In genomic region chr3L:14190625-14191475, dm6 we compare ENCODE assay signal across 2 fruit fly cellular contexts.
TF ChIP-seq lines count a peak whose summit lies in the region.

nuf (plus strand) TSS chr3L:14190870.

TF ChIP-seq in whole organism, embryonic, 481 proteins besides CTCF, POLR2A, EP300 and RAD21 (continued from another document and continues in another):
- peak; percentile 39 for TF ChIP-seq CG12219 (GFP tag; optimal IDR thresholded peaks at IDR 0.05; lab: Kevin White, UChicago)
- peak; percentile 90 for TF ChIP-seq HLHmδ (GFP tag; optimal IDR thresholded peaks at IDR 0.05; lab: Kevin White, UChicago)
- TF ChIP-seq gsb-n (tag; optimal IDR thresholded peaks at IDR 0.05; lab: Kevin White, UChicago) = peak; percentile 16
- TF ChIP-seq sd (tag; optimal IDR thresholded peaks at IDR 0.05; lab: Kevin White, UChicago) = no peak
- TF ChIP-seq phol (tag; optimal IDR thresholded peaks at IDR 0.05; lab: Kevin White, UChicago) = no peak
- no peak for TF ChIP-seq Spps (tag; optimal IDR thresholded peaks at IDR 0.05; lab: Kevin White, UChicago)
- TF ChIP-seq CG15479 (GFP tag; optimal IDR thresholded peaks at IDR 0.05; lab: Kevin White, UChicago) = peak; percentile 85
- TF ChIP-seq E2f2 (GFP tag; IDR thresholded peaks at IDR 0.05; lab: Robert Waterston, UW) = no peak; the same call in 1 of the 2 replicates
- TF ChIP-seq abd-A (tag; optimal IDR thresholded peaks at IDR 0.05; lab: Kevin White, UChicago) = no peak
- TF ChIP-seq CG8290 (GFP tag; optimal IDR thresholded peaks at IDR 0.05; lab: Kevin White, UChicago) = no peak
- TF ChIP-seq CG8290 (tag; optimal IDR thresholded peaks at IDR 0.05; lab: Kevin White, UChicago) = peak; percentile 0 to 72
- no peak for TF ChIP-seq CG7372 (GFP tag; IDR thresholded peaks at IDR 0.05; lab: Robert Waterston, UW)
- TF ChIP-seq CG10543 (GFP tag; optimal IDR thresholded peaks at IDR 0.05; lab: Kevin White, UChicago) = peak; percentile 87
- TF ChIP-seq Hr3 (GFP tag; optimal IDR thresholded peaks at IDR 0.05; lab: Kevin White, UChicago) = no peak
- no peak for TF ChIP-seq en (GFP tag; optimal IDR thresholded peaks at IDR 0.05; lab: Kevin White, UChicago)
- peak; percentile 93 for TF ChIP-seq CG34376 (GFP tag; optimal IDR thresholded peaks at IDR 0.05; lab: Kevin White, UChicago)
- no peak for TF ChIP-seq prd (optimal IDR thresholded peaks at IDR 0.05; lab: Kevin White, UChicago)
- peak; percentile 10; the same call in 1 of the 3 replicates for TF ChIP-seq prd (GFP tag; IDR thresholded peaks at IDR 0.05; lab: Robert Waterston, UW)
- no peak for TF ChIP-seq CG13624 (GFP tag; optimal IDR thresholded peaks at IDR 0.05; lab: Kevin White, UChicago)
- TF ChIP-seq yki (optimal IDR thresholded peaks at IDR 0.05; lab: Kevin White, UChicago) = no peak
- TF ChIP-seq CG2202 (tag; optimal IDR thresholded peaks at IDR 0.05; lab: Kevin White, UChicago) = peak; percentile 25
- no peak for TF ChIP-seq CG11093 (GFP tag; IDR thresholded peaks at IDR 0.05; lab: Robert Waterston, UW)
- TF ChIP-seq danr (GFP tag; IDR thresholded peaks at IDR 0.05; lab: Robert Waterston, UW) = no peak
- no peak for TF ChIP-seq CG18476 (GFP tag; optimal IDR thresholded peaks at IDR 0.05; lab: Kevin White, UChicago)
- TF ChIP-seq Nf-YA (GFP tag; IDR thresholded peaks at IDR 0.05; lab: Robert Waterston, UW) = no peak; the same call in 1 of the 2 replicates
- no peak for TF ChIP-seq CG30431 (GFP tag; optimal IDR thresholded peaks at IDR 0.05; lab: Kevin White, UChicago)
- TF ChIP-seq kay (GFP tag; optimal IDR thresholded peaks at IDR 0.05; lab: Kevin White, UChicago) = no peak
- no peak for TF ChIP-seq Mrtf (GFP tag; IDR thresholded peaks at IDR 0.05; lab: Robert Waterston, UW)
- TF ChIP-seq aop (GFP tag; IDR thresholded peaks at IDR 0.05; lab: Robert Waterston, UW) = peak; percentile 34; the same call in 1 of the 2 replicates
- no peak for TF ChIP-seq sima (GFP tag; optimal IDR thresholded peaks at IDR 0.05; lab: Kevin White, UChicago)
- TF ChIP-seq onecut (GFP tag; IDR thresholded peaks at IDR 0.05; lab: Robert Waterston, UW) = peak; percentile 54
- TF ChIP-seq exex (tag; optimal IDR thresholded peaks at IDR 0.05; lab: Kevin White, UChicago) = no peak
- TF ChIP-seq pan (optimal IDR thresholded peaks at IDR 0.05; lab: Kevin White, UChicago) = no peak
- peak in 1 of 2 experiments; percentile 73 for TF ChIP-seq pan (GFP tag; optimal IDR thresholded peaks at IDR 0.05 in 1 of 2, IDR thresholded peaks at IDR 0.05 in 1 of 2)
- TF ChIP-seq odd (GFP tag; optimal IDR thresholded peaks at IDR 0.05; lab: Kevin White, UChicago) = peak; percentile 56
- TF ChIP-seq CG31365 (tag; optimal IDR thresholded peaks at IDR 0.05; lab: Kevin White, UChicago) = peak; percentile 57
- no peak for TF ChIP-seq Trl (optimal IDR thresholded peaks at IDR 0.05; lab: Kevin White, UChicago)
- peak; percentile 16 for TF ChIP-seq Trl (GFP tag; optimal IDR thresholded peaks at IDR 0.05; lab: Kevin White, UChicago)
- TF ChIP-seq Deaf1 (tag; optimal IDR thresholded peaks at IDR 0.05; lab: Kevin White, UChicago) = peak; percentile 41
- no peak for TF ChIP-seq pum (GFP tag; optimal IDR thresholded peaks at IDR 0.05; lab: Kevin White, UChicago)
- peak; percentile 42 for TF ChIP-seq B-H2 (GFP tag; optimal IDR thresholded peaks at IDR 0.05; lab: Kevin White, UChicago)
- TF ChIP-seq gcm (GFP tag; optimal IDR thresholded peaks at IDR 0.05; lab: Kevin White, UChicago) = peak; percentile 9
- TF ChIP-seq pfk (GFP tag; optimal IDR thresholded peaks at IDR 0.05; lab: Kevin White, UChicago) = peak; percentile 60
- peak; percentile 46 for TF ChIP-seq HmgZ (tag; optimal IDR thresholded peaks at IDR 0.05; lab: Kevin White, UChicago)
- peak; percentile 1 for TF ChIP-seq CG13424 (tag; optimal IDR thresholded peaks at IDR 0.05; lab: Kevin White, UChicago)
- peak; percentile 63 for TF ChIP-seq lab (GFP tag; optimal IDR thresholded peaks at IDR 0.05; lab: Kevin White, UChicago)
- TF ChIP-seq unpg (GFP tag; optimal IDR thresholded peaks at IDR 0.05; lab: Kevin White, UChicago) = peak; percentile 44
- peak; percentile 31 for TF ChIP-seq CG17912 (GFP tag; optimal IDR thresholded peaks at IDR 0.05; lab: Kevin White, UChicago)
- TF ChIP-seq so (GFP tag; IDR thresholded peaks at IDR 0.05; lab: Robert Waterston, UW) = peak; percentile 20; the same call in 1 of the 3 replicates
- no peak for TF ChIP-seq jumu (GFP tag; optimal IDR thresholded peaks at IDR 0.05; lab: Kevin White, UChicago)
- no peak for TF ChIP-seq Dek (tag; optimal IDR thresholded peaks at IDR 0.05; lab: Kevin White, UChicago)
- 0 out of 2 replicates have a peak, but pooled peaks have one; percentile 12 for TF ChIP-seq Ada2b (GFP tag; IDR thresholded peaks at IDR 0.05; lab: Robert Waterston, UW)
- no peak for TF ChIP-seq croc (GFP tag; conservative IDR thresholded peaks at IDR 0.05; lab: Robert Waterston, UW)
- no peak for TF ChIP-seq ftz-f1 (GFP tag; optimal IDR thresholded peaks at IDR 0.05; lab: Kevin White, UChicago)
- no peak for TF ChIP-seq C15 (GFP tag; IDR thresholded peaks at IDR 0.05; lab: Robert Waterston, UW)
- TF ChIP-seq CG9727 (GFP tag; optimal IDR thresholded peaks at IDR 0.05; lab: Kevin White, UChicago) = peak; percentile 49
- TF ChIP-seq Hr51 (GFP tag; optimal IDR thresholded peaks at IDR 0.05; lab: Kevin White, UChicago) = peak in 1 of 2 experiments; percentile 11
- peak; percentile 53 for TF ChIP-seq nau (GFP tag; optimal IDR thresholded peaks at IDR 0.05; lab: Kevin White, UChicago)
- TF ChIP-seq TFAM (GFP tag; optimal IDR thresholded peaks at IDR 0.05; lab: Kevin White, UChicago) = no peak
- TF ChIP-seq Doc3 (GFP tag; IDR thresholded peaks at IDR 0.05; lab: Robert Waterston, UW; ENCODE audit: partially characterized antibody) = no peak
- peak; percentile 18 for TF ChIP-seq CG18764 (GFP tag; optimal IDR thresholded peaks at IDR 0.05; lab: Kevin White, UChicago)
- TF ChIP-seq CG11560 (tag; IDR thresholded peaks at IDR 0.05; lab: Robert Waterston, UW) = no peak
- TF ChIP-seq toy (GFP tag; IDR thresholded peaks at IDR 0.05; lab: Robert Waterston, UW) = peak; percentile 33; the same call in 1 of the 2 replicates
- no peak for TF ChIP-seq H2.0 (GFP tag; IDR thresholded peaks at IDR 0.05; lab: Robert Waterston, UW)
- peak; percentile 83 for TF ChIP-seq CG6765 (GFP tag; optimal IDR thresholded peaks at IDR 0.05; lab: Kevin White, UChicago)
- TF ChIP-seq gsb (GFP tag; IDR thresholded peaks at IDR 0.05; lab: Robert Waterston, UW) = no peak
- TF ChIP-seq Rx (GFP tag; IDR thresholded peaks at IDR 0.05; lab: Robert Waterston, UW) = no peak

TF ChIP-seq in whole organism, prepupa, 60 proteins besides CTCF, POLR2A, EP300 and RAD21 (continued from another document):
- peak; percentile 80 for TF ChIP-seq CG3919 (GFP tag; optimal IDR thresholded peaks at IDR 0.05; lab: Kevin White, UChicago)
- peak; percentile 34 for TF ChIP-seq Sox14 (GFP tag; optimal IDR thresholded peaks at IDR 0.05; lab: Kevin White, UChicago)
- no peak for TF ChIP-seq CG32006 (GFP tag; optimal IDR thresholded peaks at IDR 0.05; lab: Kevin White, UChicago)
- TF ChIP-seq Ets96B (tag; optimal IDR thresholded peaks at IDR 0.05; lab: Kevin White, UChicago) = no peak
- TF ChIP-seq CG8319 (GFP tag; optimal IDR thresholded peaks at IDR 0.05; lab: Kevin White, UChicago) = no peak
- TF ChIP-seq Hr4 (GFP tag; optimal IDR thresholded peaks at IDR 0.05; lab: Kevin White, UChicago) = no peak
- peak; percentile 89 for TF ChIP-seq CG6854 (GFP tag; optimal IDR thresholded peaks at IDR 0.05; lab: Kevin White, UChicago)
- TF ChIP-seq Eip78C (GFP tag; lab: Kevin White, UChicago) = peak; percentile 70
- TF ChIP-seq CG11902 (GFP tag; optimal IDR thresholded peaks at IDR 0.05; lab: Kevin White, UChicago) = no peak
- no peak for TF ChIP-seq achi (GFP tag; optimal IDR thresholded peaks at IDR 0.05; lab: Kevin White, UChicago)
- TF ChIP-seq fd85E (GFP tag; optimal IDR thresholded peaks at IDR 0.05; lab: Kevin White, UChicago) = peak; percentile 33
- TF ChIP-seq Smox (GFP tag; optimal IDR thresholded peaks at IDR 0.05; lab: Kevin White, UChicago) = peak; percentile 2
- TF ChIP-seq CG4318 (GFP tag; optimal IDR thresholded peaks at IDR 0.05; lab: Kevin White, UChicago) = no peak
- TF ChIP-seq dsx (GFP tag; optimal IDR thresholded peaks at IDR 0.05; lab: Kevin White, UChicago; ENCODE audit: poor library complexity, severe bottlenecking) = no peak
- TF ChIP-seq esn (GFP tag; optimal IDR thresholded peaks at IDR 0.05; lab: Kevin White, UChicago) = peak; percentile 44
- no peak for TF ChIP-seq pdm3 (GFP tag; optimal IDR thresholded peaks at IDR 0.05; lab: Kevin White, UChicago)
- no peak for TF ChIP-seq fkh (GFP tag; optimal IDR thresholded peaks at IDR 0.05; lab: Kevin White, UChicago)
- no peak for TF ChIP-seq Lpt (GFP tag; optimal IDR thresholded peaks at IDR 0.05; lab: Kevin White, UChicago)
- no peak for TF ChIP-seq CG6792 (GFP tag; optimal IDR thresholded peaks at IDR 0.05; lab: Kevin White, UChicago)
- no peak for TF ChIP-seq CG8632 (GFP tag; optimal IDR thresholded peaks at IDR 0.05; lab: Kevin White, UChicago)
- TF ChIP-seq OdsH (GFP tag; optimal IDR thresholded peaks at IDR 0.05; lab: Kevin White, UChicago) = no peak
- TF ChIP-seq CG6276 (GFP tag; optimal IDR thresholded peaks at IDR 0.05; lab: Kevin White, UChicago) = peak; percentile 37
- no peak for TF ChIP-seq fd59A (GFP tag; optimal IDR thresholded peaks at IDR 0.05; lab: Kevin White, UChicago)
- TF ChIP-seq Ets21C (GFP tag; optimal IDR thresholded peaks at IDR 0.05; lab: Kevin White, UChicago) = no peak
- TF ChIP-seq Hr39 (GFP tag; optimal IDR thresholded peaks at IDR 0.05; lab: Kevin White, UChicago) = no peak
- no peak for TF ChIP-seq CG31627 (GFP tag; optimal IDR thresholded peaks at IDR 0.05; lab: Kevin White, UChicago)
- no peak for TF ChIP-seq Hr38 (GFP tag; optimal IDR thresholded peaks at IDR 0.05; lab: Kevin White, UChicago)
- no peak for TF ChIP-seq Gug (GFP tag; IDR thresholded peaks at IDR 0.05; lab: Robert Waterston, UW)
- TF ChIP-seq CG16779 (tag; optimal IDR thresholded peaks at IDR 0.05; lab: Kevin White, UChicago) = peak; percentile 0
- peak; percentile 57 for TF ChIP-seq topi (GFP tag; optimal IDR thresholded peaks at IDR 0.05; lab: Kevin White, UChicago)
- TF ChIP-seq svp (GFP tag; lab: Kevin White, UChicago) = no peak
- no peak for TF ChIP-seq Blimp-1 (GFP tag; optimal IDR thresholded peaks at IDR 0.05; lab: Kevin White, UChicago)
- TF ChIP-seq CG6163 (GFP tag; IDR thresholded peaks at IDR 0.05; lab: Robert Waterston, UW) = peak; percentile 74
- peak; percentile 23 for TF ChIP-seq CG3032 (tag; optimal IDR thresholded peaks at IDR 0.05; lab: Kevin White, UChicago)
- TF ChIP-seq CG6808 (GFP tag; optimal IDR thresholded peaks at IDR 0.05; lab: Kevin White, UChicago) = peak; percentile 49
- TF ChIP-seq CG1621 (tag; optimal IDR thresholded peaks at IDR 0.05; lab: Kevin White, UChicago) = no peak
- peak; percentile 38 for TF ChIP-seq Met (GFP tag; optimal IDR thresholded peaks at IDR 0.05; lab: Kevin White, UChicago)
- TF ChIP-seq CG15336 (GFP tag; IDR thresholded peaks at IDR 0.05; lab: Robert Waterston, UW) = no peak
- TF ChIP-seq CG8119 (GFP tag; IDR thresholded peaks at IDR 0.05; lab: Robert Waterston, UW) = peak; percentile 39; the same call in 1 of the 3 replicates
- TF ChIP-seq eg (GFP tag; IDR thresholded peaks at IDR 0.05; lab: Robert Waterston, UW) = peak; percentile 69; the same call in 2 of the 3 replicates
